Worm (Caenorhabditis elegans): ENCODE measurements around the gene btb-12.

- TF ChIP-seq dao-5 (tag; optimal IDR thresholded peaks at IDR 0.05) (no peak), W03F9.2 (tag; optimal IDR thresholded peaks at IDR 0.05) (no peak)
These were observed 38.6 kb upstream of the btb-12 start, which contains the start of gene fbxa-165 for ce11 chrII:1616382-1616781.
